Worm (Caenorhabditis elegans) whole organism, midembryonic: ENCODE data around the gene C17A2.2.

Experiments
- T22C8.4 ChIP-seq: fragments of 200-800 bp; sonication (Bioruptor generic); IDR thresholded peaks from 2 replicates; pipeline ENCODE4 v1.3.6; 2022; ENCODE audit warnings: missing genetic modification characterization, missing compliant biosample characterization
- cog-1 ChIP-seq: sonication (generic microtip); optimal IDR thresholded peaks from 2 replicates; lab custom pipeline; 2016; ENCODE audit warnings: missing genetic modification characterization, missing compliant biosample characterization
- flt-1 ChIP-seq: fragments of 200-800 bp; sonication (Bioruptor generic); IDR thresholded peaks from 2 replicates; pipeline ENCODE4 v1.3.6; 2022; ENCODE audit warnings: missing genetic modification characterization, missing compliant biosample characterization
- klf-2 ChIP-seq: fragments of 200-800 bp; sonication (Bioruptor generic); conservative IDR thresholded peaks from 2 replicates; pipeline ENCODE4 v1.3.6; 2022; ENCODE audit warnings: missing genetic modification reagents, missing genetic modification characterization, missing compliant biosample characterization
- med-1 ChIP-seq: sonication (generic microtip); optimal IDR thresholded peaks from 2 replicates; lab custom pipeline; 2017; ENCODE audit warnings: missing genetic modification characterization, mild to moderate bottlenecking, missing compliant biosample characterization, antibody characterized with exemption, missing genetic modification reagents; ENCODE audit not compliant: insufficient read depth
- ref-1 ChIP-seq: fragments of 200-800 bp; sonication (Bioruptor generic); conservative IDR thresholded peaks from 2 replicates; pipeline ENCODE4 v1.3.6; 2022; ENCODE audit warnings: missing genetic modification reagents, missing genetic modification characterization, missing compliant biosample characterization
- tab-1 ChIP-seq: fragments of 200-800 bp; sonication (Bioruptor generic); IDR thresholded peaks from 2 replicates; pipeline ENCODE4 v1.3.6; 2022; ENCODE audit warnings: missing genetic modification characterization, missing compliant biosample characterization
- ztf-23 ChIP-seq: fragments of 200-800 bp; sonication (Bioruptor generic); IDR thresholded peaks from 2 replicates; pipeline ENCODE4 v1.3.6; 2022; ENCODE audit warnings: missing genetic modification reagents, missing genetic modification characterization, missing compliant biosample characterization
- ztf-29 ChIP-seq: fragments of 200-800 bp; sonication (Bioruptor generic); IDR thresholded peaks from 2 replicates; pipeline ENCODE4 v1.3.6; 2022; ENCODE audit warnings: missing genetic modification reagents, missing genetic modification characterization, missing compliant biosample characterization

ce11 chrII:3852654-3853053 lies 6.5 kb downstream of the C17A2.2 start, which contains the start of gene nhr-257:
- TF ChIP-seq ztf-29 = no peak
- TF ChIP-seq T22C8.4 = no peak
- TF ChIP-seq cog-1 (tag; lab: Kevin White, UChicago) = no peak
- TF ChIP-seq flt-1 = no peak
- TF ChIP-seq klf-2 (GFP tag; lab: Robert Waterston, UW) = no peak
- no peak for TF ChIP-seq med-1 (GFP tag; lab: Kevin White, UChicago)
- no peak for TF ChIP-seq tab-1 (GFP tag; lab: Robert Waterston, UW)
- no peak for TF ChIP-seq ref-1 (GFP tag; lab: Robert Waterston, UW)
- TF ChIP-seq ztf-23 (GFP tag; lab: Robert Waterston, UW) = no peak
